Fruit fly (Drosophila melanogaster): ENCODE measurements around the gene Tbh.

The Tbh gene

dm6 chrX:7975516-7976257 lies 19.8 kb upstream of the Tbh start (continued):
- TF ChIP-seq CG8924 (tag; optimal IDR thresholded peaks at IDR 0.05) = peak; percentile 8
- 0 out of 2 replicates have a peak, but pooled peaks have one; percentile 8 for TF ChIP-seq CG43689 (GFP tag; IDR thresholded peaks at IDR 0.05)
- peak; percentile 26 for TF ChIP-seq CG2875 (GFP tag; optimal IDR thresholded peaks at IDR 0.05)
- TF ChIP-seq CG10979 (tag; optimal IDR thresholded peaks at IDR 0.05) = peak; percentile 49
- no peak for TF ChIP-seq D (optimal IDR thresholded peaks at IDR 0.05)
- TF ChIP-seq D (GFP tag; optimal IDR thresholded peaks at IDR 0.05) = peak; percentile 4
- TF ChIP-seq ssp (GFP tag; IDR thresholded peaks at IDR 0.05) = 0 out of 2 replicates have a peak, but pooled peaks have one; percentile 12
- TF ChIP-seq fd102C (GFP tag; optimal IDR thresholded peaks at IDR 0.05) = no peak
- no peak for TF ChIP-seq Sry-β (GFP tag; optimal IDR thresholded peaks at IDR 0.05)
- TF ChIP-seq HLH3B (GFP tag; IDR thresholded peaks at IDR 0.05) = 0 out of 2 replicates have a peak, but pooled peaks have one; percentile 26
- no peak for TF ChIP-seq Lpt (GFP tag; optimal IDR thresholded peaks at IDR 0.05)
- TF ChIP-seq CG31441 (GFP tag; IDR thresholded peaks at IDR 0.05) = peak; percentile 30; the same call in 1 of the 2 replicates
- no peak for TF ChIP-seq CG2202 (tag; optimal IDR thresholded peaks at IDR 0.05)
- 0 out of 3 replicates have a peak, but pooled peaks have one; percentile 23 for TF ChIP-seq otp (GFP tag; IDR thresholded peaks at IDR 0.05)
- TF ChIP-seq nmo (GFP tag; optimal IDR thresholded peaks at IDR 0.05) = peak; percentile 49
- TF ChIP-seq slp2 (GFP tag; optimal IDR thresholded peaks at IDR 0.05) = no peak
- peak; percentile 14 for TF ChIP-seq CG4424 (GFP tag; optimal IDR thresholded peaks at IDR 0.05)
- peak; percentile 34 for TF ChIP-seq ATbp (GFP tag; optimal IDR thresholded peaks at IDR 0.05)
- TF ChIP-seq CG17612 (GFP tag; IDR thresholded peaks at IDR 0.05) = no peak
- TF ChIP-seq fd96Cb (tag; optimal IDR thresholded peaks at IDR 0.05) = peak; percentile 39
- TF ChIP-seq pum (GFP tag; optimal IDR thresholded peaks at IDR 0.05) = peak; percentile 24
- peak; percentile 12 for TF ChIP-seq tin (GFP tag; optimal IDR thresholded peaks at IDR 0.05)
- peak; percentile 56 for TF ChIP-seq CG11504 (tag; optimal IDR thresholded peaks at IDR 0.05)
- TF ChIP-seq sqz (GFP tag; optimal IDR thresholded peaks at IDR 0.05) = no peak
- TF ChIP-seq CG13424 (tag; optimal IDR thresholded peaks at IDR 0.05) = peak; percentile 21
- TF ChIP-seq Xbp1 (GFP tag; optimal IDR thresholded peaks at IDR 0.05) = peak; percentile 18
- no peak for TF ChIP-seq pita (GFP tag; optimal IDR thresholded peaks at IDR 0.05)
- TF ChIP-seq zfh2 (GFP tag; optimal IDR thresholded peaks at IDR 0.05) = no peak
- peak; percentile 48 for TF ChIP-seq CG17359 (tag; optimal IDR thresholded peaks at IDR 0.05)
- peak in 1 of 2 experiments; percentile 22 for TF ChIP-seq Pdp1 (GFP tag; optimal IDR thresholded peaks at IDR 0.05)
- TF ChIP-seq CG30403 (GFP tag; optimal IDR thresholded peaks at IDR 0.05) = peak; percentile 43
- TF ChIP-seq PHDP (tag; optimal IDR thresholded peaks at IDR 0.05) = peak; percentile 35
- TF ChIP-seq CG6813 (GFP tag; optimal IDR thresholded peaks at IDR 0.05) = no peak
- TF ChIP-seq CG10321 (GFP tag; IDR thresholded peaks at IDR 0.05) = no peak
- TF ChIP-seq Blimp-1 (GFP tag; optimal IDR thresholded peaks at IDR 0.05) = peak; percentile 60
- TF ChIP-seq chif (GFP tag; optimal IDR thresholded peaks at IDR 0.05) = peak in 1 of 2 experiments; percentile 31
- peak; percentile 2 for TF ChIP-seq Hsf (GFP tag; optimal IDR thresholded peaks at IDR 0.05)
- TF ChIP-seq pzg (GFP tag; optimal IDR thresholded peaks at IDR 0.05) = no peak
- TF ChIP-seq slbo (GFP tag; IDR thresholded peaks at IDR 0.05) = no peak
- TF ChIP-seq az2 (GFP tag; optimal IDR thresholded peaks at IDR 0.05) = peak; percentile 38
- peak; percentile 32; the same call in 1 of the 3 replicates for TF ChIP-seq row (GFP tag; IDR thresholded peaks at IDR 0.05)
- no peak for TF ChIP-seq gt (GFP tag; IDR thresholded peaks at IDR 0.05)
- peak; percentile 20; the same call in 1 of the 2 replicates for TF ChIP-seq H2.0 (GFP tag; IDR thresholded peaks at IDR 0.05)
- TF ChIP-seq ham (GFP tag; IDR thresholded peaks at IDR 0.05) = no peak
- peak; percentile 55 for TF ChIP-seq CG1603 (tag; optimal IDR thresholded peaks at IDR 0.05)
- TF ChIP-seq Sox100B (GFP tag; optimal IDR thresholded peaks at IDR 0.05) = peak; percentile 10
- no peak for TF ChIP-seq Dfd (GFP tag; optimal IDR thresholded peaks at IDR 0.05)
- no peak for TF ChIP-seq NFAT (GFP tag; IDR thresholded peaks at IDR 0.05)
- peak; percentile 77 for TF ChIP-seq Med (GFP tag)

All from whole organism, embryonic.